Worm (Caenorhabditis elegans) whole organism, early embryonic: Measurements from ENCODE around the gene B0198.3.

Experiments used
- B0310.2 ChIP-seq: sonication (generic microtip); optimal IDR thresholded peaks from 2 replicates; lab custom pipeline; 2016; ENCODE audit warnings: mild to moderate bottlenecking, missing genetic modification characterization, missing compliant biosample characterization
- F13C5.2 ChIP-seq: sonication (generic microtip); optimal IDR thresholded peaks from 2 replicates; lab custom pipeline; 2017; ENCODE audit warnings: mild to moderate bottlenecking, missing genetic modification characterization, inconsistent platforms, missing compliant biosample characterization
- ama-1 ChIP-seq: fragments of 150-350 bp; optimal IDR thresholded peaks from 2 replicates; lab custom pipeline; 2014
- ets-7 ChIP-seq: sonication (generic microtip); optimal IDR thresholded peaks from 2 replicates; lab custom pipeline; 2016; ENCODE audit warnings: missing genotype, missing genetic modification characterization, missing compliant biosample characterization
- hmg-4 ChIP-seq: fragments of 200-800 bp; sonication (Bioruptor generic); optimal IDR thresholded peaks from 2 replicates; lab custom pipeline; 2018; ENCODE audit warnings: mild to moderate bottlenecking, missing genetic modification characterization, missing compliant biosample characterization
- hnd-1 ChIP-seq: sonication (generic microtip); optimal IDR thresholded peaks from 2 replicates; lab custom pipeline; 2016; ENCODE audit warnings: missing genetic modification characterization, missing compliant biosample characterization
- pes-1 ChIP-seq: fragments of 200-800 bp; sonication (Bioruptor generic); IDR thresholded peaks from 2 replicates; pipeline ENCODE4 v1.3.6; 2022; ENCODE audit warnings: missing genetic modification reagents, missing genetic modification characterization, missing compliant biosample characterization
- tbx-11 ChIP-seq: fragments of 200-800 bp; sonication (Bioruptor generic); IDR thresholded peaks from 2 replicates; pipeline ENCODE4 v1.3.6; 2022; ENCODE audit warnings: missing genetic modification characterization, missing compliant biosample characterization
- tbx-37 ChIP-seq: fragments of 200-800 bp; sonication (Bioruptor generic); conservative IDR thresholded peaks from 2 replicates; pipeline ENCODE4 v1.3.6; 2022; ENCODE audit warnings: missing genetic modification reagents, missing genetic modification characterization, missing compliant biosample characterization

ce11 chrX:12017908-12018479 lies 38.9 kb downstream of the B0198.3 start, which contains the start of the genes nmat-1 and ucr-2.1:
- peak; percentile 47 for TF ChIP-seq F13C5.2
- 0 out of 2 replicates have a peak, but pooled peaks have one; percentile 8 for TF ChIP-seq tbx-37 (GFP tag; lab: Robert Waterston, UW)
- no peak for TF ChIP-seq pes-1 (GFP tag; lab: Robert Waterston, UW)
- no peak for TF ChIP-seq ama-1
- no peak for TF ChIP-seq hmg-4 (GFP tag; lab: Kevin White, UChicago)
- TF ChIP-seq tbx-11 (GFP tag; lab: Robert Waterston, UW), result no peak
- no peak for TF ChIP-seq B0310.2
- TF ChIP-seq hnd-1 (tag; lab: Kevin White, UChicago), result no peak
- no peak for TF ChIP-seq ets-7 (tag; lab: Kevin White, UChicago)
